Fruit fly (Drosophila melanogaster): ENCODE data around the gene CG15386.

Gene CG15386

dm6 chr2L:2166958-2167707 lies 49.9 kb downstream of the CG15386 start (continued):
- TF ChIP-seq rib (GFP tag; IDR thresholded peaks at IDR 0.05) (no peak), sc (optimal IDR thresholded peaks at IDR 0.05) (no peak), sc (GFP tag; optimal IDR thresholded peaks at IDR 0.05) (no peak), Fer1 (GFP tag; optimal IDR thresholded peaks at IDR 0.05) (no peak), cato (GFP tag; optimal IDR thresholded peaks at IDR 0.05; ENCODE audit: borderline replicate concordance) (no peak), ftz-f1 (GFP tag; optimal IDR thresholded peaks at IDR 0.05) (no peak), fd102C (GFP tag; optimal IDR thresholded peaks at IDR 0.05) (no peak), ken (GFP tag; IDR thresholded peaks at IDR 0.05) (no peak), Atf6 (GFP tag; IDR thresholded peaks at IDR 0.05) (no peak), CG31224 (GFP tag; IDR thresholded peaks at IDR 0.05) (no peak), CG14667 (GFP tag; IDR thresholded peaks at IDR 0.05) (no peak), Lpt (GFP tag; optimal IDR thresholded peaks at IDR 0.05) (no peak), dmrt99B (tag; optimal IDR thresholded peaks at IDR 0.05) (no peak), HLH54F (GFP tag; optimal IDR thresholded peaks at IDR 0.05) (no peak), klu (GFP tag; IDR thresholded peaks at IDR 0.05) (no peak), pan (optimal IDR thresholded peaks at IDR 0.05) (no peak), pan (GFP tag; optimal IDR thresholded peaks at IDR 0.05 in 1 of 2, IDR thresholded peaks at IDR 0.05 in 1 of 2) (no peak), HmgD (GFP tag; optimal IDR thresholded peaks at IDR 0.05) (no peak), amos (GFP tag; IDR thresholded peaks at IDR 0.05; ENCODE audit: partially characterized antibody) (no peak), Dp (GFP tag; optimal IDR thresholded peaks at IDR 0.05) (no peak), CG17385 (GFP tag; optimal IDR thresholded peaks at IDR 0.05) (no peak), CG4730 (GFP tag; IDR thresholded peaks at IDR 0.05) (no peak), unc-4 (GFP tag; IDR thresholded peaks at IDR 0.05; ENCODE audit: partially characterized antibody) (no peak), CG7963 (GFP tag; IDR thresholded peaks at IDR 0.05; ENCODE audit: partially characterized antibody) (no peak), bowl (GFP tag; IDR thresholded peaks at IDR 0.05) (no peak), CG4707 (GFP tag; optimal IDR thresholded peaks at IDR 0.05) (no peak), Bdp1 (GFP tag; optimal IDR thresholded peaks at IDR 0.05) (no peak), ham (GFP tag; IDR thresholded peaks at IDR 0.05) (no peak), sima (GFP tag; optimal IDR thresholded peaks at IDR 0.05) (no peak), stwl (tag; optimal IDR thresholded peaks at IDR 0.05) (no peak), esg (GFP tag; conservative IDR thresholded peaks at IDR 0.05) (no peak), CG4617 (GFP tag; optimal IDR thresholded peaks at IDR 0.05; ENCODE audit: borderline replicate concordance) (no peak), lola (GFP tag; optimal IDR thresholded peaks at IDR 0.05) (no peak), Sox100B (GFP tag; optimal IDR thresholded peaks at IDR 0.05) (no peak), Dref (GFP tag; IDR thresholded peaks at IDR 0.05) (no peak), Blimp-1 (GFP tag; optimal IDR thresholded peaks at IDR 0.05) (peak; percentile 16), gce (GFP tag; IDR thresholded peaks at IDR 0.05) (no peak), Six4 (GFP tag; optimal IDR thresholded peaks at IDR 0.05) (no peak), seq (GFP tag; IDR thresholded peaks at IDR 0.05) (no peak), Stat92E (GFP tag; optimal IDR thresholded peaks at IDR 0.05) (no peak), da (GFP tag; optimal IDR thresholded peaks at IDR 0.05) (no peak), Hr3 (GFP tag; optimal IDR thresholded peaks at IDR 0.05) (no peak), CG8089 (GFP tag; optimal IDR thresholded peaks at IDR 0.05) (no peak), CG32532 (GFP tag; IDR thresholded peaks at IDR 0.05) (no peak), CG6683 (GFP tag; optimal IDR thresholded peaks at IDR 0.05) (no peak), Drgx (GFP tag; IDR thresholded peaks at IDR 0.05) (0 out of 2 replicates have a peak, but pooled peaks have one; percentile 47), CG11398 (GFP tag; optimal IDR thresholded peaks at IDR 0.05) (no peak), pnt (GFP tag; optimal IDR thresholded peaks at IDR 0.05) (no peak), dysf (GFP tag; IDR thresholded peaks at IDR 0.05) (no peak), chinmo (GFP tag; IDR thresholded peaks at IDR 0.05; ENCODE audit: partially characterized antibody) (peak; percentile 82; the same call in 2 of the 4 replicates), CG12744 (GFP tag; optimal IDR thresholded peaks at IDR 0.05) (no peak)

Measured in whole organism, embryonic.